Worm (Caenorhabditis elegans) whole organism, late embryonic: ENCODE results near the gene T10G3.3.

Experiments
- C08G9.2 ChIP-seq: sonication (generic microtip); optimal IDR thresholded peaks from 2 replicates; lab custom pipeline; 2016; ENCODE audit warnings: mild to moderate bottlenecking, missing genetic modification characterization, moderate library complexity, missing compliant biosample characterization
- C38D4.7 ChIP-seq: fragments of 200-800 bp; sonication (Bioruptor generic); optimal IDR thresholded peaks from 2 replicates; lab custom pipeline; 2018; ENCODE audit warnings: mild to moderate bottlenecking, missing genetic modification characterization, moderate library complexity, missing compliant biosample characterization
- K02D7.2 ChIP-seq: sonication (generic microtip); optimal IDR thresholded peaks from 2 replicates; lab custom pipeline; 2017; ENCODE audit warnings: mild to moderate bottlenecking, missing genetic modification characterization, missing compliant biosample characterization
- K09A11.1 ChIP-seq: sonication (generic microtip); optimal IDR thresholded peaks from 2 replicates; lab custom pipeline; 2017; ENCODE audit warnings: antibody characterized with exemption, mild to moderate bottlenecking, missing genetic modification characterization, missing compliant biosample characterization; ENCODE audit not compliant: insufficient read depth
- T23F11.4 ChIP-seq: fragments of 200-800 bp; sonication (Bioruptor generic); optimal IDR thresholded peaks from 2 replicates; lab custom pipeline; 2018; ENCODE audit warnings: mild to moderate bottlenecking, missing genetic modification characterization, missing compliant biosample characterization
- ahr-1 ChIP-seq: sonication (generic microtip); optimal IDR thresholded peaks from 2 replicates; lab custom pipeline; 2016; ENCODE audit warnings: missing genetic modification characterization, missing compliant biosample characterization
- ama-1 ChIP-seq: fragments of 150-350 bp; optimal IDR thresholded peaks from 2 replicates; lab custom pipeline; 2014
- ceh-14 ChIP-seq: sonication (generic microtip); optimal IDR thresholded peaks from 2 replicates; lab custom pipeline; 2016; ENCODE audit warnings: missing genotype, missing genetic modification characterization, missing compliant biosample characterization
- ceh-19 ChIP-seq: fragments of 200-800 bp; sonication (Bioruptor generic); optimal IDR thresholded peaks from 2 replicates; lab custom pipeline; 2018; ENCODE audit warnings: mild to moderate bottlenecking, missing genetic modification characterization, missing compliant biosample characterization
- ceh-22 ChIP-seq: sonication (generic microtip); optimal IDR thresholded peaks from 2 replicates; lab custom pipeline; 2017; ENCODE audit warnings: missing biosample characterization, missing genetic modification characterization
- ceh-31 ChIP-seq: sonication (generic microtip); optimal IDR thresholded peaks from 2 replicates; lab custom pipeline; 2016; ENCODE audit warnings: missing genetic modification characterization, missing compliant biosample characterization
- ceh-48 ChIP-seq: sonication (generic microtip); optimal IDR thresholded peaks from 2 replicates; lab custom pipeline; 2016; ENCODE audit warnings: missing genetic modification characterization, inconsistent platforms, missing compliant biosample characterization
- ceh-6 ChIP-seq: fragments of 200-800 bp; sonication (Bioruptor generic); optimal IDR thresholded peaks from 2 replicates; lab custom pipeline; 2018; ENCODE audit warnings: mild to moderate bottlenecking, missing genetic modification characterization, missing compliant biosample characterization
- elt-4 ChIP-seq: sonication (generic microtip); optimal IDR thresholded peaks from 2 replicates; lab custom pipeline; 2016; ENCODE audit warnings: missing genetic modification characterization, missing compliant biosample characterization
- fkh-10 ChIP-seq: fragments of 150-350 bp; optimal IDR thresholded peaks from 2 replicates; lab custom pipeline; 2014; ENCODE audit warnings: missing biosample characterization, missing genetic modification reagents, missing genetic modification characterization
- fkh-6 ChIP-seq: sonication (generic microtip); optimal IDR thresholded peaks from 2 replicates; lab custom pipeline; 2016; ENCODE audit warnings: missing genetic modification characterization, missing compliant biosample characterization
- hlh-13 ChIP-seq: fragments of 200-800 bp; sonication (Bioruptor generic); optimal IDR thresholded peaks from 2 replicates; lab custom pipeline; 2018; ENCODE audit warnings: mild to moderate bottlenecking, missing genetic modification characterization, missing compliant biosample characterization
- hlh-15 ChIP-seq: sonication (generic microtip); optimal IDR thresholded peaks from 2 replicates; lab custom pipeline; 2016; ENCODE audit warnings: missing genetic modification characterization, missing compliant biosample characterization
- hlh-30 ChIP-seq: sonication (generic microtip); optimal IDR thresholded peaks from 2 replicates; lab custom pipeline; 2017; ENCODE audit warnings: antibody characterized with exemption, missing genetic modification characterization, missing compliant biosample characterization; ENCODE audit not compliant: insufficient read depth
- hlh-6 ChIP-seq: sonication (generic microtip); optimal IDR thresholded peaks from 2 replicates; lab custom pipeline; 2016; ENCODE audit warnings: missing genotype, missing genetic modification characterization, missing compliant biosample characterization
- hlh-8 ChIP-seq: sonication (generic microtip); optimal IDR thresholded peaks from 2 replicates; lab custom pipeline; 2016; ENCODE audit warnings: missing genotype, missing genetic modification characterization, missing compliant biosample characterization
- lim-6 ChIP-seq: sonication (generic microtip); optimal IDR thresholded peaks from 2 replicates; lab custom pipeline; 2016; ENCODE audit warnings: missing genetic modification characterization, missing compliant biosample characterization
- lin-11 ChIP-seq: fragments of 200-800 bp; sonication (Bioruptor generic); optimal IDR thresholded peaks from 2 replicates; lab custom pipeline; 2018; ENCODE audit warnings: mild to moderate bottlenecking, missing genetic modification characterization, missing compliant biosample characterization
- madf-2 ChIP-seq: sonication (generic microtip); optimal IDR thresholded peaks from 2 replicates; lab custom pipeline; 2017; ENCODE audit warnings: missing genetic modification characterization, missing compliant biosample characterization
- nfya-1 ChIP-seq: sonication (generic microtip); optimal IDR thresholded peaks from 2 replicates; lab custom pipeline; 2017; ENCODE audit warnings: missing genetic modification characterization, mild to moderate bottlenecking, missing compliant biosample characterization, antibody characterized with exemption, moderate library complexity
- pha-4 ChIP-seq: fragments of 150-350 bp; optimal IDR thresholded peaks from 2 replicates; lab custom pipeline; 2018; ENCODE audit warnings: missing biosample characterization, missing genetic modification reagents, missing genetic modification characterization
- pqm-1 ChIP-seq: sonication (generic microtip); optimal IDR thresholded peaks from 2 replicates; lab custom pipeline; 2016; ENCODE audit warnings: missing genetic modification characterization, missing compliant biosample characterization
- ref-2 ChIP-seq: sonication (generic microtip); optimal IDR thresholded peaks from 2 replicates; lab custom pipeline; 2016; ENCODE audit warnings: missing genetic modification characterization, missing compliant biosample characterization
- sox-2 ChIP-seq: fragments of 200-800 bp; sonication (Bioruptor generic); IDR thresholded peaks from 2 replicates; pipeline ENCODE4 v1.3.6; 2022; ENCODE audit warnings: missing genetic modification reagents, missing genetic modification characterization, missing compliant biosample characterization
- sox-4 ChIP-seq: sonication (generic microtip); optimal IDR thresholded peaks from 2 replicates; lab custom pipeline; 2017; ENCODE audit warnings: mild to moderate bottlenecking, missing genetic modification characterization, inconsistent platforms, missing compliant biosample characterization
- tbx-7 ChIP-seq: sonication (generic microtip); optimal IDR thresholded peaks from 2 replicates; lab custom pipeline; 2016; ENCODE audit warnings: missing genotype, missing genetic modification characterization, missing compliant biosample characterization
- unc-3 ChIP-seq, 2 experiments: fragments of 200-800 bp in 1 of 2; sonication (Bioruptor generic) in 1 of 2; sonication (generic microtip) in 1 of 2; conservative IDR thresholded peaks in 1 of 2; optimal IDR thresholded peaks in 1 of 2; 2 replicates each; pipeline versions ENCODE4 v1.3.6 to Lab custom; 2016 to 2022; ENCODE audit warnings: missing compliant biosample characterization in 2 of 2, missing genetic modification characterization in 2 of 2, missing genetic modification reagents in 1 of 2
- unc-55 ChIP-seq: sonication (generic microtip); optimal IDR thresholded peaks from 2 replicates; lab custom pipeline; 2017; ENCODE audit warnings: missing biosample characterization, missing genetic modification reagents, missing genetic modification characterization
- unc-86 ChIP-seq: sonication (generic microtip); optimal IDR thresholded peaks from 2 replicates; lab custom pipeline; 2016; ENCODE audit warnings: missing genetic modification characterization, missing compliant biosample characterization
- zip-5 ChIP-seq: sonication (generic microtip); optimal IDR thresholded peaks from 2 replicates; lab custom pipeline; 2016; ENCODE audit warnings: missing genetic modification characterization, missing compliant biosample characterization
- ztf-16 ChIP-seq: sonication (generic microtip); optimal IDR thresholded peaks from 2 replicates; lab custom pipeline; 2017; ENCODE audit warnings: missing genetic modification characterization, missing compliant biosample characterization

Gene T10G3.3

ce11 chrV:13515115-13515514, 25.1 kb upstream of the T10G3.3 start, which contains the start of gene semi-1:
TSS of gene semi-1 (minus strand) at chrV:13515215.
- no peak for TF ChIP-seq hlh-15 (tag; lab: Kevin White, UChicago)
- TF ChIP-seq, all 69 proteins: peak for 0

- TF ChIP-seq ztf-16 = no peak
- no peak for TF ChIP-seq pha-4 (tag; lab: Kevin White, UChicago)
- no peak for TF ChIP-seq T23F11.4 (GFP tag; lab: Kevin White, UChicago)
- TF ChIP-seq ama-1 = no peak
- TF ChIP-seq fkh-10 (GFP tag; lab: Kevin White, UChicago) = no peak
- no peak for TF ChIP-seq ceh-48 (tag; lab: Kevin White, UChicago)
- no peak for TF ChIP-seq fkh-6 (tag; lab: Kevin White, UChicago)
- no peak for TF ChIP-seq ceh-22 (tag; lab: Kevin White, UChicago)
- no peak for TF ChIP-seq ceh-14 (tag; lab: Kevin White, UChicago)
Measured at ce11 chrV:13512515-13512914, 22.5 kb upstream of the T10G3.3 start.

ce11 chrV:13511618-13512017, 21.6 kb upstream of the T10G3.3 start, which contains the start of gene avr-15:
TSS of gene avr-15 (minus strand) at chrV:13511718.
- TF ChIP-seq zip-5 (tag; lab: Kevin White, UChicago) (no peak), K02D7.2 (tag; lab: Kevin White, UChicago) (no peak), pha-4 (tag; lab: Kevin White, UChicago) (no peak), unc-86 (tag; lab: Kevin White, UChicago) (no peak), ceh-22 (tag; lab: Kevin White, UChicago) (no peak), hlh-30 (tag; lab: Kevin White, UChicago) (no peak), hlh-6 (no peak), sox-2 (GFP tag; lab: Robert Waterston, UW) (no peak)
- TF ChIP-seq, all 69 proteins: peak for 0

- TF ChIP-seq ceh-6 (GFP tag; lab: Kevin White, UChicago) = no peak
- TF ChIP-seq hlh-13 (GFP tag; lab: Kevin White, UChicago) = no peak
- no peak for TF ChIP-seq hlh-8
- TF ChIP-seq lim-6 (tag; lab: Kevin White, UChicago) = no peak
Measured at ce11 chrV:13506321-13506720, 16.3 kb upstream of the T10G3.3 start, which contains the start of gene R11G10.4. TSS of gene R11G10.4 (plus strand) at chrV:13506621.

- TF ChIP-seq tbx-7 (tag; lab: Kevin White, UChicago) (no peak), pha-4 (tag; lab: Kevin White, UChicago) (no peak), elt-4 (tag; lab: Kevin White, UChicago) (no peak), C08G9.2 (tag; lab: Kevin White, UChicago) (no peak), ceh-48 (tag; lab: Kevin White, UChicago) (no peak), sox-4 (tag; lab: Kevin White, UChicago) (no peak), C38D4.7 (GFP tag; lab: Kevin White, UChicago) (no peak), pqm-1 (tag; lab: Kevin White, UChicago) (no peak)
Measured at ce11 chrV:13499227-13499626, 9.2 kb upstream of the T10G3.3 start.

ce11 chrV:13497322-13497847, 7.4 kb upstream of the T10G3.3 start, which contains the start of the genes eea-1 and gut-2:
TSS of gene eea-1 (minus strand) at chrV:13497372.
TSS of gene gut-2 (plus strand) at chrV:13497690.
- TF ChIP-seq unc-3 (GFP tag; conservative IDR thresholded peaks at IDR 0.05; lab: Robert Waterston, UW) (no peak), unc-3 (tag; optimal IDR thresholded peaks at IDR 0.05; lab: Kevin White, UChicago) (no peak), tbx-7 (tag; lab: Kevin White, UChicago) (no peak), C08G9.2 (tag; lab: Kevin White, UChicago) (no peak), madf-2 (tag; lab: Kevin White, UChicago) (no peak), ceh-14 (tag; lab: Kevin White, UChicago) (peak; percentile 15), hlh-13 (GFP tag; lab: Kevin White, UChicago) (no peak), hlh-8 (no peak), ahr-1 (tag; lab: Kevin White, UChicago) (no peak), K09A11.1 (tag; lab: Kevin White, UChicago) (no peak), K02D7.2 (tag; lab: Kevin White, UChicago) (no peak), pha-4 (tag; lab: Kevin White, UChicago) (no peak), unc-55 (GFP tag; lab: Kevin White, UChicago) (peak; percentile 25), fkh-10 (GFP tag; lab: Kevin White, UChicago) (no peak), lin-11 (tag; lab: Kevin White, UChicago) (no peak), ceh-19 (GFP tag; lab: Kevin White, UChicago) (no peak), C38D4.7 (GFP tag; lab: Kevin White, UChicago) (no peak), nfya-1 (tag; lab: Kevin White, UChicago) (peak; percentile 49), ceh-31 (tag; lab: Kevin White, UChicago) (peak; percentile 17), ref-2 (no peak)
